Worm (Caenorhabditis elegans): ENCODE measurements around the gene Y11D7A.19.

DNA sequence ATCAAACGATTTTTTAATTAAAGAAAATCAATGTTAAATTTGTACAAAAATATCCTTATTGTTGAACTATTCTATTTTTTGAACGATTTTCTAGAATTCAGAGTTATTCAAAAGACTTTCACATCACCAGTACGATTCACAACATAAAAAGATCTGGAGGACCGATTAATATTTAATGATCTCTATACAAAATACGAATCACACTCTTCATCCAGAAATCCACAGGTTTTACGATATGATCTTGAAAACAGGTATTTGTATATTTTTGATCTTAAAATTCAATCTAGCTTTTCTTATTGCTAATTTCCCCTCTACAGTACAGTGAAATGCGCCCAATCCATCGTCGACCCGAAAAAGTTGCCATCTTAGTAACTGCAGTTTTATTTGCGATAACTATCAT lies 38.3 kb upstream of the Y11D7A.19 start, which contains the start of gene F49C12.5:
- TF ChIP-seq R02D3.7 (tag; optimal IDR thresholded peaks at IDR 0.05): no peak
- no peak for TF ChIP-seq zag-1 (tag; optimal IDR thresholded peaks at IDR 0.05)
- TF ChIP-seq ama-1 (optimal IDR thresholded peaks at IDR 0.05): no peak
- TF ChIP-seq gmeb-1 (tag; optimal IDR thresholded peaks at IDR 0.05): no peak
- TF ChIP-seq skn-1 (tag; optimal IDR thresholded peaks at IDR 0.05): no peak
- TF ChIP-seq elt-3 (tag; optimal IDR thresholded peaks at IDR 0.05): no peak
- TF ChIP-seq ZK546.5 (tag; optimal IDR thresholded peaks at IDR 0.05): no peak
- TF ChIP-seq nhr-12 (tag; optimal IDR thresholded peaks at IDR 0.05): no peak
- TF ChIP-seq unc-62 (GFP tag; optimal IDR thresholded peaks at IDR 0.05): no peak
- TF ChIP-seq nhr-77 (tag; optimal IDR thresholded peaks at IDR 0.05): no peak
- no peak for TF ChIP-seq ceh-16 (tag; optimal IDR thresholded peaks at IDR 0.05)

Measured in whole organism, L2 larva.